Worm (Caenorhabditis elegans): Measurements from ENCODE around the gene C14C11.4.
"Not testable (repeated sequence)": the region's sequence is repeated elsewhere in the genome, so short reads cannot be mapped to it uniquely, and the experiment has no call there.

The C14C11.4 gene

ce11 chrV:5630792-5631191 is 16.6 kb upstream of the C14C11.4 start, which contains the start of gene acy-4:
Gene acy-4 (minus strand): TSS chrV:5630892.
- TF ChIP-seq dpl-1 (GFP tag; optimal IDR thresholded peaks at IDR 0.05) (no peak), dsc-1 (tag; optimal IDR thresholded peaks at IDR 0.05) (no peak), F16B12.6 (tag; optimal IDR thresholded peaks at IDR 0.05) (no peak), hlh-4 (tag; optimal IDR thresholded peaks at IDR 0.05) (no peak), mep-1 (tag; optimal IDR thresholded peaks at IDR 0.05) (no peak), irx-1 (tag; optimal IDR thresholded peaks at IDR 0.05) (no peak), fkh-10 (GFP tag; optimal IDR thresholded peaks at IDR 0.05) (no peak), ceh-90 (tag; optimal IDR thresholded peaks at IDR 0.05) (no peak), mab-9 (GFP tag; IDR thresholded peaks at IDR 0.05) (no peak), nhr-85 (tag) (no peak), pag-3 (tag; optimal IDR thresholded peaks at IDR 0.05; ENCODE audit: borderline replicate concordance, insufficient read depth) (no peak), nhr-47 (tag; optimal IDR thresholded peaks at IDR 0.05) (no peak), lin-13 (GFP tag; optimal IDR thresholded peaks at IDR 0.05) (no peak), ceh-8 (GFP tag; optimal IDR thresholded peaks at IDR 0.05) (no peak), lsy-2 (tag; optimal IDR thresholded peaks at IDR 0.05) (no peak), egl-13 (tag; optimal IDR thresholded peaks at IDR 0.05) (no peak), ets-5 (GFP tag; IDR thresholded peaks at IDR 0.05) (no peak), nhr-19 (GFP tag; conservative IDR thresholded peaks at IDR 0.05) (no peak)

ce11 chrV:5634445-5634844 is 13.0 kb upstream of the C14C11.4 start:
- no peak for TF ChIP-seq lin-13 (GFP tag; optimal IDR thresholded peaks at IDR 0.05)
- no peak for TF ChIP-seq hpl-2 (GFP tag; optimal IDR thresholded peaks at IDR 0.05)
- TF ChIP-seq lir-3 (tag; optimal IDR thresholded peaks at IDR 0.05; ENCODE audit: poor library complexity) = no peak
- TF ChIP-seq nhr-237 (tag; optimal IDR thresholded peaks at IDR 0.05) = no peak
- TF ChIP-seq elt-2 (tag; optimal IDR thresholded peaks at IDR 0.05) = peak; percentile 57
- TF ChIP-seq efl-1 (optimal IDR thresholded peaks at IDR 0.05) = no peak
- peak in 1 of 2 experiments; percentile 80 for TF ChIP-seq efl-1 (GFP tag; optimal IDR thresholded peaks at IDR 0.05 in 1 of 2)

ce11 chrV:5640072-5640471 is 7.3 kb upstream of the C14C11.4 start:
- peak; percentile 15; the same call in 1 of the 2 replicates for TF ChIP-seq unc-98 (GFP tag; IDR thresholded peaks at IDR 0.05)
- not testable (repeated sequence) for TF ChIP-seq efl-1 (optimal IDR thresholded peaks at IDR 0.05)
- peak; percentile 34 to 62 for TF ChIP-seq efl-1 (GFP tag; optimal IDR thresholded peaks at IDR 0.05 in 1 of 2)

ce11 chrV:5644171-5644570 is 3.2 kb upstream of the C14C11.4 start, which contains the start of gene srx-117:
Gene srx-117 (plus strand): TSS chrV:5644471.
- TF ChIP-seq tbx-2 (tag; optimal IDR thresholded peaks at IDR 0.05) (no peak), tlp-1 (tag; optimal IDR thresholded peaks at IDR 0.05) (no peak), alr-1 (tag; optimal IDR thresholded peaks at IDR 0.05; ENCODE audit: borderline replicate concordance) (no peak), Y116A8C.19 (tag; optimal IDR thresholded peaks at IDR 0.05; ENCODE audit: borderline replicate concordance) (no peak), nhr-28 (tag; optimal IDR thresholded peaks at IDR 0.05) (no peak), mep-1 (tag; optimal IDR thresholded peaks at IDR 0.05) (no peak), nhr-12 (tag; optimal IDR thresholded peaks at IDR 0.05) (no peak), jun-1 (tag; optimal IDR thresholded peaks at IDR 0.05) (no peak), xbp-1 (tag; optimal IDR thresholded peaks at IDR 0.05) (no peak), blmp-1 (tag; optimal IDR thresholded peaks at IDR 0.05) (no peak), lir-3 (tag; optimal IDR thresholded peaks at IDR 0.05; ENCODE audit: poor library complexity) (no peak), grh-1 (GFP tag; IDR thresholded peaks at IDR 0.05) (no peak), unc-30 (tag; optimal IDR thresholded peaks at IDR 0.05) (no peak), snu-23 (GFP tag; optimal IDR thresholded peaks at IDR 0.05) (no peak), nhr-85 (tag) (no peak)

All from whole organism, L1 larva.